Fruit fly (Drosophila melanogaster): ENCODE results near the gene Exo84.

The Exo84 gene

DNA sequence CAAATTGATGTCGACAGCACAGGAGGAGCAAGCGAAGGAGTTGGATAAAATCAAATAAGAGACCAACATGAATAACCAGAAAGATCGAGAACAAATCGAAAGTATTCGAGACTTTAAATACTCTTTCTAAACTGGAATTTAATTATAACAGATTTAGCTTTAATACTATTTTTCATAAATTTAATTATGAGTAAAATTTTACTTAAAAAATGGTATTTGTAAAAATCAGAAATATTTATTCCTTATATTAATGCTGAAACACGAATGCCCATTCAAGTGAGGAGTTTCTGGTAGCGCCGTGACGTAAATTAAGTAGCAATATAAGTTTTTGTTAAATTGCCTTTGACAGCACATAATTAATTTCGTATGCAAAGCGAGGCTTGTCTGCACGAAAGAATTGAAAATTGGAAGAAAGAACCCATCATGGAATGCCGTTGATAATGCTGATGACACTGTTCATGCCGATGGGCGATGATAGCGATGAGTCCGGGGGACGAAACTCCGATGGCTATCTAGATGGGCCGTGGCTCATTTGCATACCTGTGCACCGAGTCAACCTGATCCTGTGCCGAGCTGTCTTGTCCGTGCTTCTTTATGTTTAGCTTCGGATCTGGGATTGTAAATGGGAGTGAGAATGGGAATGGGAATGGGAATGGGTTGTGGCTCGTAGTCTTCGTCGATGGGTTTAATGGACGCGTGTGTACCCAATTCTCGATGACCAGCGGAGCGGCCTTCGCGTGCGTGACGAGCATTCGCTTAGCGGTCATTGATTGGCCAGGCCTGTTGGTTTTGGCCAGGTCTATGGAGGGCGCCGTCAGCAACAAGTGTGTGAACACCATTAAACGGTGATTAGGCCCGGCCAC is 39.0 kb downstream of the Exo84 start (continued):
- TF ChIP-seq kah (GFP tag; optimal IDR thresholded peaks at IDR 0.05), result peak; percentile 75
- TF ChIP-seq CG8924 (tag; optimal IDR thresholded peaks at IDR 0.05), result peak; percentile 57
- no peak for TF ChIP-seq tna (GFP tag; IDR thresholded peaks at IDR 0.05; ENCODE audit: partially characterized antibody)
- no peak for TF ChIP-seq Six4 (GFP tag; optimal IDR thresholded peaks at IDR 0.05)
- TF ChIP-seq CG1529 (GFP tag; optimal IDR thresholded peaks at IDR 0.05), result no peak
- no peak for TF ChIP-seq wek (GFP tag; optimal IDR thresholded peaks at IDR 0.05)
- no peak for TF ChIP-seq CG31365 (tag; optimal IDR thresholded peaks at IDR 0.05)
- peak; percentile 16 for TF ChIP-seq az2 (GFP tag; optimal IDR thresholded peaks at IDR 0.05)
- TF ChIP-seq CG33557 (GFP tag; optimal IDR thresholded peaks at IDR 0.05), result peak; percentile 84
- peak; percentile 41 for TF ChIP-seq nerfin-1 (tag; optimal IDR thresholded peaks at IDR 0.05)
- TF ChIP-seq trh (GFP tag; optimal IDR thresholded peaks at IDR 0.05), result no peak
- TF ChIP-seq Vsx1 (GFP tag; optimal IDR thresholded peaks at IDR 0.05), result peak; percentile 29
- no peak for TF ChIP-seq CG31224 (GFP tag; IDR thresholded peaks at IDR 0.05)
- TF ChIP-seq CG16863 (GFP tag; optimal IDR thresholded peaks at IDR 0.05), result no peak
- TF ChIP-seq CG18476 (GFP tag; optimal IDR thresholded peaks at IDR 0.05), result no peak
- TF ChIP-seq CG31441 (GFP tag; IDR thresholded peaks at IDR 0.05), result peak; percentile 66
- no peak for TF ChIP-seq toy (GFP tag; IDR thresholded peaks at IDR 0.05)
- no peak for TF ChIP-seq chif (GFP tag; optimal IDR thresholded peaks at IDR 0.05)
- no peak for TF ChIP-seq btn (GFP tag; optimal IDR thresholded peaks at IDR 0.05)
- TF ChIP-seq CG18599 (GFP tag; optimal IDR thresholded peaks at IDR 0.05), result peak; percentile 11
- TF ChIP-seq CG10431 (GFP tag; optimal IDR thresholded peaks at IDR 0.05), result no peak
- no peak for TF ChIP-seq Optix (GFP tag; IDR thresholded peaks at IDR 0.05)
- no peak for TF ChIP-seq CG10462 (GFP tag; optimal IDR thresholded peaks at IDR 0.05)
- TF ChIP-seq Dref (GFP tag; IDR thresholded peaks at IDR 0.05), result 0 out of 2 replicates have a peak, but pooled peaks have one; percentile 1
- TF ChIP-seq shn (GFP tag; optimal IDR thresholded peaks at IDR 0.05), result no peak
- no peak; the same call in 1 of the 2 replicates for TF ChIP-seq CG14014 (GFP tag; IDR thresholded peaks at IDR 0.05)
- no peak for TF ChIP-seq danr (GFP tag; IDR thresholded peaks at IDR 0.05)
- peak; percentile 45 for TF ChIP-seq Oli (tag; optimal IDR thresholded peaks at IDR 0.05)
- TF ChIP-seq CG7745 (tag; optimal IDR thresholded peaks at IDR 0.05), result peak; percentile 47
- TF ChIP-seq Hsf (GFP tag; optimal IDR thresholded peaks at IDR 0.05), result no peak
- no peak for TF ChIP-seq CG2889 (GFP tag; IDR thresholded peaks at IDR 0.05)
- no peak for TF ChIP-seq HmgZ (tag; optimal IDR thresholded peaks at IDR 0.05)
- no peak for TF ChIP-seq BEAF-32 (GFP tag; optimal IDR thresholded peaks at IDR 0.05)
- peak; percentile 67 for TF ChIP-seq CG7839 (tag; optimal IDR thresholded peaks at IDR 0.05)
- TF ChIP-seq gcm2 (GFP tag; optimal IDR thresholded peaks at IDR 0.05), result no peak
- TF ChIP-seq CG4404 (GFP tag; IDR thresholded peaks at IDR 0.05), result no peak
- no peak for TF ChIP-seq CG4282 (GFP tag; optimal IDR thresholded peaks at IDR 0.05)
- no peak for TF ChIP-seq tll (GFP tag; optimal IDR thresholded peaks at IDR 0.05)
- no peak for TF ChIP-seq mld (GFP tag; IDR thresholded peaks at IDR 0.05; ENCODE audit: partially characterized antibody)
- TF ChIP-seq CG3065 (GFP tag; optimal IDR thresholded peaks at IDR 0.05), result no peak
- no peak for TF ChIP-seq Camta (GFP tag; optimal IDR thresholded peaks at IDR 0.05)
- peak; percentile 34; the same call in 1 of the 2 replicates for TF ChIP-seq chm (GFP tag; IDR thresholded peaks at IDR 0.05)
- TF ChIP-seq wor (GFP tag; IDR thresholded peaks at IDR 0.05), result no peak
- no peak for TF ChIP-seq NK7.1 (GFP tag; optimal IDR thresholded peaks at IDR 0.05)
- TF ChIP-seq GATAe (GFP tag; conservative IDR thresholded peaks at IDR 0.05), result no peak
- peak; percentile 24 for TF ChIP-seq CG30020 (tag; optimal IDR thresholded peaks at IDR 0.05)
- no peak for TF ChIP-seq CG34224 (GFP tag; IDR thresholded peaks at IDR 0.05; ENCODE audit: partially characterized antibody)
- peak; percentile 54 for TF ChIP-seq Ssrp (tag; optimal IDR thresholded peaks at IDR 0.05)
- TF ChIP-seq CG11723 (GFP tag; optimal IDR thresholded peaks at IDR 0.05), result no peak

Measured in whole organism, embryonic.